Worm (Caenorhabditis elegans) whole organism, early embryonic: Measurements from ENCODE around the gene cysl-2.

Experiments
- B0310.2 ChIP-seq: sonication (generic microtip); optimal IDR thresholded peaks from 2 replicates; lab custom pipeline; 2016; ENCODE audit warnings: mild to moderate bottlenecking, missing genetic modification characterization, missing compliant biosample characterization
- aly-1 ChIP-seq: sonication (generic microtip); optimal IDR thresholded peaks from 2 replicates; lab custom pipeline; 2016; ENCODE audit warnings: missing genetic modification characterization, missing compliant biosample characterization
- ama-1 ChIP-seq: fragments of 150-350 bp; optimal IDR thresholded peaks from 2 replicates; lab custom pipeline; 2014
- ceh-13 ChIP-seq: fragments of 200-800 bp; sonication (Bioruptor generic); optimal IDR thresholded peaks from 2 replicates; lab custom pipeline; 2018; ENCODE audit warnings: mild to moderate bottlenecking, missing genetic modification characterization, missing compliant biosample characterization
- ceh-36 ChIP-seq: sonication (generic microtip); optimal IDR thresholded peaks from 2 replicates; lab custom pipeline; 2016; ENCODE audit warnings: missing genetic modification characterization, inconsistent platforms, missing compliant biosample characterization
- ets-7 ChIP-seq: sonication (generic microtip); optimal IDR thresholded peaks from 2 replicates; lab custom pipeline; 2016; ENCODE audit warnings: missing genotype, missing genetic modification characterization, missing compliant biosample characterization
- flt-1 ChIP-seq: fragments of 200-800 bp; sonication (Bioruptor generic); IDR thresholded peaks from 2 replicates; pipeline ENCODE4 v1.3.6; 2022; ENCODE audit warnings: missing genetic modification characterization, missing compliant biosample characterization
- hmbx-1 ChIP-seq: sonication (generic microtip); optimal IDR thresholded peaks from 2 replicates; lab custom pipeline; 2016; ENCODE audit warnings: mild to moderate bottlenecking, missing genetic modification characterization, missing compliant biosample characterization
- hmg-4 ChIP-seq: fragments of 200-800 bp; sonication (Bioruptor generic); optimal IDR thresholded peaks from 2 replicates; lab custom pipeline; 2018; ENCODE audit warnings: mild to moderate bottlenecking, missing genetic modification characterization, missing compliant biosample characterization
- hnd-1 ChIP-seq: sonication (generic microtip); optimal IDR thresholded peaks from 2 replicates; lab custom pipeline; 2016; ENCODE audit warnings: missing genetic modification characterization, missing compliant biosample characterization
- pes-1 ChIP-seq: fragments of 200-800 bp; sonication (Bioruptor generic); IDR thresholded peaks from 2 replicates; pipeline ENCODE4 v1.3.6; 2022; ENCODE audit warnings: missing genetic modification reagents, missing genetic modification characterization, missing compliant biosample characterization
- scrt-1 ChIP-seq: fragments of 200-800 bp; sonication (Bioruptor generic); IDR thresholded peaks from 2 replicates; pipeline ENCODE4 v1.3.6; 2022; ENCODE audit warnings: missing genetic modification characterization, missing compliant biosample characterization
- sea-1 ChIP-seq: fragments of 200-800 bp; sonication (Bioruptor generic); conservative IDR thresholded peaks from 2 replicates; pipeline ENCODE4 v1.3.6; 2022; ENCODE audit warnings: missing genetic modification characterization, missing compliant biosample characterization
- tbx-11 ChIP-seq: fragments of 200-800 bp; sonication (Bioruptor generic); IDR thresholded peaks from 2 replicates; pipeline ENCODE4 v1.3.6; 2022; ENCODE audit warnings: missing genetic modification characterization, missing compliant biosample characterization
- tbx-37 ChIP-seq: fragments of 200-800 bp; sonication (Bioruptor generic); conservative IDR thresholded peaks from 2 replicates; pipeline ENCODE4 v1.3.6; 2022; ENCODE audit warnings: missing genetic modification reagents, missing genetic modification characterization, missing compliant biosample characterization
- tra-4 ChIP-seq: sonication (generic microtip); optimal IDR thresholded peaks from 2 replicates; lab custom pipeline; 2017; ENCODE audit warnings: missing genetic modification characterization, missing compliant biosample characterization

cysl-2 gene

DNA sequence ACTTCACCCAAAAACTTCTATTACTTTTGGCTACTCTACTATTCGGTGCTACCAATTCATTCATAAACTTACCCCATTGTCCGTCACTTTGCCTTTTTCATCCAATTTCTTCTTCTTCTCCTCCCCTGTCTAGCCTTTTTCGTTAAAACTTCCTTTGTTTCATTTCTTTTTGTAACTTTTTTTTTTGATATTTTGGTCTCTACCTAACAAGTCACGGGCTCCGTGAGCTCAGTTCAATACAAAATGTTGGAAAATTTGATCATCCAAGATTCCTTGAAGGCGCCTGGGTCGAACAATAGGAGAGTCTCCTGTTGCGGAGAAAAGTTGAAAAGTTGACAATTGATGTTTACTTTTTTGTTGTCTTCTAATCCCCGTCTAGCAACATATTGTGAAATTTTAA, 42.3 kb downstream of the cysl-2 start:
- TF ChIP-seq ama-1: no peak
- TF ChIP-seq scrt-1 (GFP tag; lab: Robert Waterston, UW): no peak
- no peak for TF ChIP-seq tra-4
- no peak for TF ChIP-seq tbx-11 (GFP tag; lab: Robert Waterston, UW)
- TF ChIP-seq pes-1 (GFP tag; lab: Robert Waterston, UW): no peak
- no peak for TF ChIP-seq hmbx-1 (tag; lab: Kevin White, UChicago)
- no peak for TF ChIP-seq hnd-1 (tag; lab: Kevin White, UChicago)
- TF ChIP-seq sea-1 (GFP tag; lab: Robert Waterston, UW): no peak
- TF ChIP-seq hmg-4 (GFP tag; lab: Kevin White, UChicago): no peak
- no peak for TF ChIP-seq ets-7 (tag; lab: Kevin White, UChicago)
- TF ChIP-seq ceh-36 (tag; lab: Kevin White, UChicago): no peak
- no peak for TF ChIP-seq flt-1 (GFP tag; lab: Robert Waterston, UW)
- no peak for TF ChIP-seq ceh-13 (GFP tag; lab: Kevin White, UChicago)
- TF ChIP-seq tbx-37: no peak
- TF ChIP-seq aly-1 (tag; lab: Kevin White, UChicago): no peak
- TF ChIP-seq B0310.2: no peak
